Fruit fly (Drosophila melanogaster) whole organism, embryonic: ENCODE data around the gene Rpn12.
A peak's percentile ranks its signal among the peaks of the same experiment; 100 is the strongest.

ENCODE experiments used
- Blimp-1 ChIP-seq: fragments of 200-800 bp; sonication (Bioruptor generic); optimal IDR thresholded peaks from 3 replicates; lab custom pipeline; 2018; ENCODE audit warnings: missing biosample characterization, missing genetic modification characterization, mild to moderate bottlenecking, moderate library complexity, missing genetic modification reagents
- BtbVII ChIP-seq: fragments of 200-800 bp; sonication (Bioruptor generic); optimal IDR thresholded peaks from 3 replicates; lab custom pipeline; 2017; ENCODE audit warnings: missing biosample characterization, mild to moderate bottlenecking, missing genetic modification characterization
- CG10959 ChIP-seq: fragments of 200-800 bp; sonication (Bioruptor generic); IDR thresholded peaks from 2 replicates; pipeline ENCODE4 v1.3.6; 2022; ENCODE audit warnings: missing biosample characterization, missing genetic modification characterization
- CG11504 ChIP-seq: fragments of 200-800 bp; sonication (Bioruptor generic); optimal IDR thresholded peaks from 3 replicates; lab custom pipeline; 2019; ENCODE audit warnings: missing biosample characterization, mild to moderate bottlenecking, missing genetic modification characterization, moderate library complexity
- CG11696 ChIP-seq: fragments of 200-800 bp; sonication (Bioruptor generic); IDR thresholded peaks from 2 replicates; pipeline ENCODE4 v1.3.6; 2022; ENCODE audit warnings: missing biosample characterization, missing genetic modification characterization
- CG13424 ChIP-seq: fragments of 200-800 bp; sonication (Bioruptor generic); optimal IDR thresholded peaks from 2 replicates; lab custom pipeline; 2019; ENCODE audit warnings: missing biosample characterization, mild to moderate bottlenecking, missing genetic modification characterization, moderate library complexity
- CG14050 ChIP-seq: fragments of 200-800 bp; sonication (Bioruptor generic); IDR thresholded peaks from 3 replicates; pipeline ENCODE4 v1.3.6; 2022; ENCODE audit warnings: missing biosample characterization, missing genetic modification characterization
- CG14860 ChIP-seq: fragments of 200-800 bp; sonication (Bioruptor generic); IDR thresholded peaks from 3 replicates; pipeline ENCODE4 v1.3.6; 2022; ENCODE audit warnings: missing biosample characterization, missing genetic modification characterization; ENCODE audit not compliant: partially characterized antibody
- CG17912 ChIP-seq: fragments of 200-800 bp; sonication (Bioruptor generic); optimal IDR thresholded peaks from 2 replicates; lab custom pipeline; 2018; ENCODE audit warnings: missing biosample characterization, mild to moderate bottlenecking, missing genetic modification characterization
- CG18262 ChIP-seq: fragments of 200-800 bp; optimal IDR thresholded peaks from 3 replicates; lab custom pipeline; 2019; ENCODE audit warnings: missing biosample characterization, mild to moderate bottlenecking, missing genetic modification characterization, moderate library complexity
- CG2120 ChIP-seq: fragments of 200-800 bp; sonication (Bioruptor generic); optimal IDR thresholded peaks from 3 replicates; lab custom pipeline; 2016; ENCODE audit warnings: missing biosample characterization, missing genetic modification characterization
- CG31388 ChIP-seq: fragments of 200-800 bp; sonication (Bioruptor generic); optimal IDR thresholded peaks from 2 replicates; lab custom pipeline; 2016; ENCODE audit warnings: missing biosample characterization, missing genetic modification characterization
- CG42726 ChIP-seq: fragments of 200-800 bp; sonication (Bioruptor generic); IDR thresholded peaks from 2 replicates; pipeline ENCODE4 v1.3.6; 2022; ENCODE audit warnings: missing biosample characterization, missing genetic modification characterization; ENCODE audit not compliant: partially characterized antibody
- CG4404 ChIP-seq: fragments of 200-800 bp; sonication (Bioruptor generic); IDR thresholded peaks from 2 replicates; pipeline ENCODE4 v1.3.6; 2022; ENCODE audit warnings: missing biosample characterization, missing genetic modification characterization
- CG6813 ChIP-seq: fragments of 200-800 bp; sonication (Bioruptor generic); optimal IDR thresholded peaks from 2 replicates; lab custom pipeline; 2017; ENCODE audit warnings: missing biosample characterization, missing genetic modification characterization, mild to moderate bottlenecking, moderate library complexity, missing genetic modification reagents
- CG7357 ChIP-seq: fragments of 200-800 bp; sonication (Bioruptor generic); IDR thresholded peaks from 3 replicates; pipeline ENCODE4 v1.3.6; 2022; ENCODE audit warnings: missing biosample characterization, missing genetic modification characterization
- CG8290 ChIP-seq, 3 experiments: fragments of 200-800 bp; sonication (Bioruptor generic); optimal IDR thresholded peaks; 2 replicates each; lab custom pipeline; 2016 to 2019; ENCODE audit warnings: missing biosample characterization in 3 of 3, missing genetic modification characterization in 3 of 3, mild to moderate bottlenecking in 2 of 3, moderate library complexity in 1 of 3
- CG8359 ChIP-seq: fragments of 200-800 bp; sonication (Bioruptor generic); optimal IDR thresholded peaks from 2 replicates; lab custom pipeline; 2017; ENCODE audit warnings: missing biosample characterization, mild to moderate bottlenecking, missing genetic modification characterization, borderline replicate concordance
- CG9609 ChIP-seq: fragments of 200-800 bp; sonication (Bioruptor generic); optimal IDR thresholded peaks from 3 replicates; lab custom pipeline; 2016; ENCODE audit warnings: missing biosample characterization, missing genetic modification characterization
- CoRest ChIP-seq: fragments of 200-800 bp; sonication (Bioruptor generic); optimal IDR thresholded peaks from 3 replicates; lab custom pipeline; 2018; ENCODE audit warnings: missing biosample characterization, mild to moderate bottlenecking, missing genetic modification characterization, moderate library complexity
- Dip3 ChIP-seq: fragments of 200-800 bp; sonication (Bioruptor generic); optimal IDR thresholded peaks from 3 replicates; lab custom pipeline; 2016; ENCODE audit warnings: missing biosample characterization, missing genetic modification characterization
- Lim3 ChIP-seq: fragments of 200-800 bp; sonication (Bioruptor generic); IDR thresholded peaks from 2 replicates; pipeline ENCODE4 v1.3.6; 2022; ENCODE audit warnings: missing biosample characterization, missing genetic modification characterization
- Mad ChIP-seq: fragments of 200-800 bp; sonication (Bioruptor generic); optimal IDR thresholded peaks from 2 replicates; lab custom pipeline; 2016; ENCODE audit warnings: missing biosample characterization, missing genetic modification characterization
- Meics ChIP-seq: fragments of 200-800 bp; sonication (Bioruptor generic); optimal IDR thresholded peaks from 2 replicates; lab custom pipeline; 2017; ENCODE audit warnings: missing biosample characterization, mild to moderate bottlenecking, missing genetic modification characterization
- NC2α ChIP-seq: fragments of 200-800 bp; sonication (Bioruptor generic); optimal IDR thresholded peaks from 2 replicates; lab custom pipeline; 2016; ENCODE audit warnings: missing biosample characterization, missing genetic modification characterization
- Neu2 ChIP-seq: fragments of 200-800 bp; sonication (Bioruptor generic); optimal IDR thresholded peaks from 3 replicates; lab custom pipeline; 2016; ENCODE audit warnings: missing biosample characterization, missing genetic modification characterization, borderline replicate concordance
- Nf-YA ChIP-seq: fragments of 200-800 bp; sonication (Bioruptor generic); IDR thresholded peaks from 2 replicates; pipeline ENCODE4 v1.3.6; 2022; ENCODE audit warnings: missing biosample characterization, missing genetic modification characterization
- Ptx1 ChIP-seq: fragments of 200-800 bp; sonication (Bioruptor generic); IDR thresholded peaks from 2 replicates; pipeline ENCODE4 v1.3.6; 2022; ENCODE audit warnings: missing biosample characterization, missing genetic modification characterization
- Rfx ChIP-seq: fragments of 200-800 bp; sonication (Bioruptor generic); IDR thresholded peaks from 2 replicates; pipeline ENCODE4 v1.3.6; 2022; ENCODE audit warnings: missing biosample characterization, missing genetic modification characterization
- Side ChIP-seq: fragments of 200-800 bp; sonication (Bioruptor generic); optimal IDR thresholded peaks from 2 replicates; lab custom pipeline; 2016; ENCODE audit warnings: missing biosample characterization, missing genetic modification characterization
- ab ChIP-seq: fragments of 200-800 bp; sonication (Bioruptor generic); optimal IDR thresholded peaks from 2 replicates; lab custom pipeline; 2016; ENCODE audit warnings: missing biosample characterization, missing genetic modification characterization
- crol ChIP-seq: fragments of 200-800 bp; sonication (Bioruptor generic); IDR thresholded peaks from 2 replicates; pipeline ENCODE4 v1.3.6; 2022; ENCODE audit warnings: missing biosample characterization, missing genetic modification characterization
- ewg ChIP-seq: fragments of 200-800 bp; sonication (Bioruptor generic); optimal IDR thresholded peaks from 3 replicates; lab custom pipeline; 2017; ENCODE audit warnings: mild to moderate bottlenecking, missing biosample characterization, missing genetic modification reagents, missing genetic modification characterization
- fd3F ChIP-seq: fragments of 200-800 bp; sonication (Bioruptor generic); optimal IDR thresholded peaks from 2 replicates; lab custom pipeline; 2018; ENCODE audit warnings: missing biosample characterization, mild to moderate bottlenecking, missing genetic modification characterization, moderate library complexity
- fu2 ChIP-seq: fragments of 200-800 bp; sonication (Bioruptor generic); optimal IDR thresholded peaks from 2 replicates; lab custom pipeline; 2016; ENCODE audit warnings: missing biosample characterization, missing genetic modification characterization
- gsb-n ChIP-seq: fragments of 200-800 bp; sonication (Bioruptor generic); optimal IDR thresholded peaks from 3 replicates; lab custom pipeline; 2018; ENCODE audit warnings: missing biosample characterization, mild to moderate bottlenecking, missing genetic modification characterization
- lilli ChIP-seq: fragments of 200-800 bp; sonication (Bioruptor generic); optimal IDR thresholded peaks from 3 replicates; lab custom pipeline; 2016; ENCODE audit warnings: missing biosample characterization, missing genetic modification characterization
- mld ChIP-seq: fragments of 200-800 bp; sonication (Bioruptor generic); IDR thresholded peaks from 3 replicates; pipeline ENCODE4 v1.3.6; 2022; ENCODE audit warnings: missing biosample characterization, missing genetic modification characterization; ENCODE audit not compliant: partially characterized antibody
- oc ChIP-seq: fragments of 200-800 bp; sonication (Bioruptor generic); optimal IDR thresholded peaks from 2 replicates; lab custom pipeline; 2018; ENCODE audit warnings: missing biosample characterization, mild to moderate bottlenecking, missing genetic modification characterization, moderate library complexity
- pb ChIP-seq: fragments of 200-800 bp; sonication (Bioruptor generic); optimal IDR thresholded peaks from 3 replicates; lab custom pipeline; 2016; ENCODE audit warnings: missing biosample characterization, missing genetic modification characterization
- phol ChIP-seq: fragments of 200-800 bp; sonication (Bioruptor generic); optimal IDR thresholded peaks from 3 replicates; lab custom pipeline; 2018; ENCODE audit warnings: missing biosample characterization, mild to moderate bottlenecking, missing genetic modification characterization, moderate library complexity
- run ChIP-seq: fragments of 200-800 bp; sonication (Bioruptor generic); optimal IDR thresholded peaks from 3 replicates; lab custom pipeline; 2018; ENCODE audit warnings: missing biosample characterization, mild to moderate bottlenecking, missing genetic modification characterization
- scrt ChIP-seq: fragments of 200-800 bp; sonication (Bioruptor generic); optimal IDR thresholded peaks from 2 replicates; lab custom pipeline; 2018; ENCODE audit warnings: missing biosample characterization, mild to moderate bottlenecking, missing genetic modification characterization, moderate library complexity
- sens-2 ChIP-seq: fragments of 200-800 bp; sonication (Bioruptor generic); IDR thresholded peaks from 2 replicates; pipeline ENCODE4 v1.3.6; 2022; ENCODE audit warnings: missing biosample characterization, missing genetic modification characterization
- shn ChIP-seq: fragments of 200-800 bp; sonication (Bioruptor generic); optimal IDR thresholded peaks from 3 replicates; lab custom pipeline; 2016; ENCODE audit warnings: missing biosample characterization, missing genetic modification characterization
- sim ChIP-seq: fragments of 200-800 bp; sonication (Bioruptor generic); IDR thresholded peaks from 2 replicates; pipeline ENCODE4 v1.3.6; 2022; ENCODE audit warnings: missing biosample characterization, missing genetic modification characterization
- slbo ChIP-seq: fragments of 200-800 bp; sonication (Bioruptor generic); IDR thresholded peaks from 2 replicates; pipeline ENCODE4 v1.3.6; 2022; ENCODE audit warnings: missing biosample characterization, missing genetic modification characterization
- sr ChIP-seq: fragments of 200-800 bp; sonication (Bioruptor generic); IDR thresholded peaks from 3 replicates; pipeline ENCODE4 v1.3.6; 2022; ENCODE audit warnings: missing biosample characterization, missing genetic modification characterization
- vfl ChIP-seq: fragments of 200-800 bp; sonication (Bioruptor generic); optimal IDR thresholded peaks from 2 replicates; lab custom pipeline; 2016; ENCODE audit warnings: missing biosample characterization, missing genetic modification characterization
- zen ChIP-seq: fragments of 200-800 bp; sonication (Bioruptor generic); optimal IDR thresholded peaks from 3 replicates; lab custom pipeline; 2018; ENCODE audit warnings: missing biosample characterization, mild to moderate bottlenecking, missing genetic modification characterization, moderate library complexity
- zfh1 ChIP-seq: fragments of 200-800 bp; sonication (Bioruptor generic); IDR thresholded peaks from 3 replicates; pipeline ENCODE4 v1.3.6; 2022; ENCODE audit warnings: missing biosample characterization, missing genetic modification characterization

The Rpn12 gene

DNA sequence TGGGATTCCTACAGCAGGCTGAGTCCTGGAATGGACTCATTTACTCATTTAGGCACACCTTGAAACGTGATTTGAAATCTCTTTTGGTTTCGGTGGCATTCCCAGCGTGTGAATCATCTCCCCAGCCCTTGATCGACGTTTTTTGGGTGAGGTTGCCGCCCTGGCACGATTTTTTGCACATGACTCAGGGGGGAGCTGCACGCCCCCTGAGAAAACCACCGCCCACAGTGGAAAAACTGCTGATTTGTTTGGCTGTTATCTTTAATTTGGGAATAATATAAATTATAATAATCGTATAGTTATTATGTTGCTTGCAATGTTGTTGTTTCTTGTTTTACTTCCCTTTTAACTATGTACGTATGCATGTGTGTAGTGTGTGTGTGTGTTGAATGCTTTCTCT, 30.1 kb downstream of the Rpn12 start (continued):
- no peak for TF ChIP-seq sim
- TF ChIP-seq Side (GFP tag; lab: Kevin White, UChicago): no peak
- TF ChIP-seq CG2120 (GFP tag; lab: Kevin White, UChicago): peak; percentile 41
- no peak for TF ChIP-seq Dip3
- no peak for TF ChIP-seq CG11696 (GFP tag; lab: Robert Waterston, UW)
- no peak for TF ChIP-seq CG9609 (GFP tag; lab: Kevin White, UChicago)
- TF ChIP-seq oc (tag; lab: Kevin White, UChicago): no peak
- no peak for TF ChIP-seq zen (tag; lab: Kevin White, UChicago)
- TF ChIP-seq ewg (GFP tag; lab: Kevin White, UChicago): no peak
- no peak for TF ChIP-seq CG14050 (GFP tag; lab: Robert Waterston, UW)
- TF ChIP-seq NC2α: no peak
- TF ChIP-seq CG7357 (GFP tag; lab: Robert Waterston, UW): no peak
- TF ChIP-seq Neu2: no peak
- no peak for TF ChIP-seq CG10959 (GFP tag; lab: Robert Waterston, UW)
- no peak for TF ChIP-seq Ptx1 (GFP tag; lab: Robert Waterston, UW)
- no peak for TF ChIP-seq CG18262 (tag; lab: Kevin White, UChicago)
- TF ChIP-seq CoRest (tag; lab: Kevin White, UChicago): no peak
- peak; percentile 59 for TF ChIP-seq crol (GFP tag; lab: Robert Waterston, UW)
- TF ChIP-seq pb (GFP tag; lab: Kevin White, UChicago): no peak
- TF ChIP-seq phol (tag; lab: Kevin White, UChicago): no peak
- TF ChIP-seq CG13424: no peak
- no peak for TF ChIP-seq CG6813 (GFP tag; lab: Kevin White, UChicago)
- no peak for TF ChIP-seq ab (GFP tag; lab: Kevin White, UChicago)
- TF ChIP-seq CG4404 (GFP tag; lab: Robert Waterston, UW): no peak
- no peak for TF ChIP-seq Mad
- TF ChIP-seq sens-2: no peak
- 0 out of 3 replicates have a peak, but pooled peaks have one; percentile 13 for TF ChIP-seq mld (GFP tag; lab: Robert Waterston, UW)
- no peak for TF ChIP-seq Blimp-1 (GFP tag; lab: Kevin White, UChicago)
- no peak for TF ChIP-seq BtbVII (GFP tag; lab: Kevin White, UChicago)
- TF ChIP-seq CG31388: no peak
- TF ChIP-seq Rfx (GFP tag; lab: Robert Waterston, UW): peak; percentile 47; the same call in 1 of the 2 replicates
- no peak for TF ChIP-seq Lim3
- no peak for TF ChIP-seq CG8359 (GFP tag; lab: Kevin White, UChicago)
- no peak for TF ChIP-seq Nf-YA (GFP tag; lab: Robert Waterston, UW)
- no peak for TF ChIP-seq fd3F
- TF ChIP-seq sr: no peak
- TF ChIP-seq CG11504 (tag; lab: Kevin White, UChicago): no peak
- peak; percentile 49 for TF ChIP-seq slbo (GFP tag; lab: Robert Waterston, UW)
- TF ChIP-seq CG42726: no peak
- TF ChIP-seq fu2: no peak
- TF ChIP-seq zfh1 (GFP tag; lab: Robert Waterston, UW): no peak
- no peak for TF ChIP-seq CG8290 (GFP tag; optimal IDR thresholded peaks at IDR 0.05; lab: Kevin White, UChicago)
- peak in 1 of 2 experiments; percentile 59 for TF ChIP-seq CG8290 (tag; optimal IDR thresholded peaks at IDR 0.05; lab: Kevin White, UChicago)
- TF ChIP-seq CG14860 (GFP tag; lab: Robert Waterston, UW): no peak
- TF ChIP-seq CG17912 (GFP tag; lab: Kevin White, UChicago): no peak
- peak; percentile 17 for TF ChIP-seq lilli (GFP tag; lab: Kevin White, UChicago)
- peak; percentile 11 for TF ChIP-seq Meics (GFP tag; lab: Kevin White, UChicago)
- TF ChIP-seq gsb-n (tag; lab: Kevin White, UChicago): no peak
- no peak for TF ChIP-seq scrt (GFP tag; lab: Kevin White, UChicago)
- TF ChIP-seq shn: no peak
- no peak for TF ChIP-seq vfl (GFP tag; lab: Kevin White, UChicago)
- TF ChIP-seq run (tag; lab: Kevin White, UChicago): no peak
